Worm (Caenorhabditis elegans) whole organism, midembryonic: ENCODE data around the gene Y38F2AL.12.

Experiments used
- T22C8.4 ChIP-seq: fragments of 200-800 bp; sonication (Bioruptor generic); IDR thresholded peaks from 2 replicates; pipeline ENCODE4 v1.3.6; 2022; ENCODE audit warnings: missing genetic modification characterization, missing compliant biosample characterization
- cog-1 ChIP-seq: sonication (generic microtip); optimal IDR thresholded peaks from 2 replicates; lab custom pipeline; 2016; ENCODE audit warnings: missing genetic modification characterization, missing compliant biosample characterization
- flt-1 ChIP-seq: fragments of 200-800 bp; sonication (Bioruptor generic); IDR thresholded peaks from 2 replicates; pipeline ENCODE4 v1.3.6; 2022; ENCODE audit warnings: missing genetic modification characterization, missing compliant biosample characterization
- klf-2 ChIP-seq: fragments of 200-800 bp; sonication (Bioruptor generic); conservative IDR thresholded peaks from 2 replicates; pipeline ENCODE4 v1.3.6; 2022; ENCODE audit warnings: missing genetic modification reagents, missing genetic modification characterization, missing compliant biosample characterization
- med-1 ChIP-seq: sonication (generic microtip); optimal IDR thresholded peaks from 2 replicates; lab custom pipeline; 2017; ENCODE audit warnings: missing genetic modification characterization, mild to moderate bottlenecking, missing compliant biosample characterization, antibody characterized with exemption, missing genetic modification reagents; ENCODE audit not compliant: insufficient read depth
- ref-1 ChIP-seq: fragments of 200-800 bp; sonication (Bioruptor generic); conservative IDR thresholded peaks from 2 replicates; pipeline ENCODE4 v1.3.6; 2022; ENCODE audit warnings: missing genetic modification reagents, missing genetic modification characterization, missing compliant biosample characterization
- tab-1 ChIP-seq: fragments of 200-800 bp; sonication (Bioruptor generic); IDR thresholded peaks from 2 replicates; pipeline ENCODE4 v1.3.6; 2022; ENCODE audit warnings: missing genetic modification characterization, missing compliant biosample characterization
- ztf-23 ChIP-seq: fragments of 200-800 bp; sonication (Bioruptor generic); IDR thresholded peaks from 2 replicates; pipeline ENCODE4 v1.3.6; 2022; ENCODE audit warnings: missing genetic modification reagents, missing genetic modification characterization, missing compliant biosample characterization
- ztf-29 ChIP-seq: fragments of 200-800 bp; sonication (Bioruptor generic); IDR thresholded peaks from 2 replicates; pipeline ENCODE4 v1.3.6; 2022; ENCODE audit warnings: missing genetic modification reagents, missing genetic modification characterization, missing compliant biosample characterization

ce11 chrIV:2316796-2317195, 423 bp downstream of the Y38F2AL.12 start:
- TF ChIP-seq klf-2 (no peak), T22C8.4 (GFP tag; lab: Robert Waterston, UW) (no peak), med-1 (GFP tag; lab: Kevin White, UChicago) (no peak), flt-1 (GFP tag; lab: Robert Waterston, UW) (no peak), ref-1 (no peak), ztf-29 (no peak), cog-1 (tag; lab: Kevin White, UChicago) (no peak), tab-1 (GFP tag; lab: Robert Waterston, UW) (no peak), ztf-23 (GFP tag; lab: Robert Waterston, UW) (no peak)
